Worm (Caenorhabditis elegans): ENCODE results near the gene glrx-5.

DNA sequence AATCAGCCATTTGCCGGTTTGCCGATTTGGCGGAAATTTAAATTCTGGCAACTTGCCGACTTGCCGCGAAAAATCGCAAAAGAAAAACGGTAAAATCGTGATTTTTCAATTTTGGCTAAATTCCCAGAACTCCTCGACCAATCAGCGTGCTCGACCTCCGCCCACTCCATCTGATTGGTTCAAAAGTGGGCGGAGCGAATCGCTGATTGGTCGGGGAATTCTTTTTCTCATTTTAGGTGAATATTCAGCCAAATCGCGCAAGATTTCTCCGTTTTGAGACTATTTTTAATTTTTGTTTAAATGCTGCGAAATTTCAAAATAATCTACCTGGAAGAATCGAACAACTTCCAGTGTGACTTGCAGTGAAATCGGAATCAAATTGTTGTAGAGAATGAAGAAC, 40.9 kb upstream of the glrx-5 start:
- no peak for TF ChIP-seq mef-2 (tag; optimal IDR thresholded peaks at IDR 0.05)
- no peak for TF ChIP-seq irx-1 (tag; optimal IDR thresholded peaks at IDR 0.05)
- TF ChIP-seq fkh-8 (tag; optimal IDR thresholded peaks at IDR 0.05) = no peak
